Fruit fly (Drosophila melanogaster) whole organism, embryonic: ENCODE measurements around the gene rost.

Experiments used
- ATbp ChIP-seq: fragments of 200-800 bp; sonication (Bioruptor generic); optimal IDR thresholded peaks from 2 replicates; lab custom pipeline; 2017; ENCODE audit warnings: missing biosample characterization, mild to moderate bottlenecking, missing genetic modification characterization, missing genetic modification reagents
- Bdp1 ChIP-seq: fragments of 200-800 bp; sonication (Bioruptor generic); optimal IDR thresholded peaks from 3 replicates; lab custom pipeline; 2016; ENCODE audit warnings: missing biosample characterization, missing genetic modification characterization
- BtbVII ChIP-seq: fragments of 200-800 bp; sonication (Bioruptor generic); optimal IDR thresholded peaks from 3 replicates; lab custom pipeline; 2017; ENCODE audit warnings: missing biosample characterization, mild to moderate bottlenecking, missing genetic modification characterization
- CG11085 ChIP-seq: fragments of 200-800 bp; sonication (Bioruptor generic); IDR thresholded peaks from 2 replicates; pipeline ENCODE4 v1.3.6; 2022; ENCODE audit warnings: missing biosample characterization, missing genetic modification characterization
- CG11398 ChIP-seq: fragments of 200-800 bp; sonication (Bioruptor generic); optimal IDR thresholded peaks from 2 replicates; lab custom pipeline; 2016; ENCODE audit warnings: missing biosample characterization, missing genetic modification characterization
- CG11456 ChIP-seq: fragments of 200-800 bp; sonication (Bioruptor generic); IDR thresholded peaks from 3 replicates; pipeline ENCODE4 v1.3.6; 2022; ENCODE audit warnings: missing biosample characterization, missing genetic modification characterization
- CG13287 ChIP-seq: fragments of 200-800 bp; sonication (Bioruptor generic); IDR thresholded peaks from 2 replicates; pipeline ENCODE4 v1.3.6; 2022; ENCODE audit warnings: missing biosample characterization, missing genetic modification characterization; ENCODE audit not compliant: partially characterized antibody
- CG2120 ChIP-seq: fragments of 200-800 bp; sonication (Bioruptor generic); optimal IDR thresholded peaks from 3 replicates; lab custom pipeline; 2016; ENCODE audit warnings: missing biosample characterization, missing genetic modification characterization
- CG2202 ChIP-seq: fragments of 200-800 bp; sonication (Bioruptor generic); optimal IDR thresholded peaks from 2 replicates; lab custom pipeline; 2018; ENCODE audit warnings: missing biosample characterization, mild to moderate bottlenecking, missing genetic modification characterization
- CG2889 ChIP-seq: fragments of 200-800 bp; sonication (Bioruptor generic); IDR thresholded peaks from 3 replicates; pipeline ENCODE4 v1.3.6; 2022; ENCODE audit warnings: missing biosample characterization, missing genetic modification characterization
- CG3065 ChIP-seq: fragments of 200-800 bp; sonication (Bioruptor generic); optimal IDR thresholded peaks from 2 replicates; lab custom pipeline; 2016; ENCODE audit warnings: missing biosample characterization, missing genetic modification characterization
- CG32532 ChIP-seq: fragments of 200-800 bp; sonication (Bioruptor generic); IDR thresholded peaks from 2 replicates; pipeline ENCODE4 v1.3.6; 2022; ENCODE audit warnings: missing biosample characterization, missing genetic modification characterization
- CG4617 ChIP-seq: fragments of 200-800 bp; sonication (Bioruptor generic); optimal IDR thresholded peaks from 3 replicates; lab custom pipeline; 2016; ENCODE audit warnings: missing biosample characterization, missing genetic modification characterization, borderline replicate concordance
- CG6654 ChIP-seq: fragments of 200-800 bp; sonication (Bioruptor generic); optimal IDR thresholded peaks from 2 replicates; lab custom pipeline; 2017; ENCODE audit warnings: missing biosample characterization, mild to moderate bottlenecking, missing genetic modification characterization
- CG6765 ChIP-seq: fragments of 200-800 bp; sonication (Bioruptor generic); optimal IDR thresholded peaks from 3 replicates; lab custom pipeline; 2017; ENCODE audit warnings: missing biosample characterization, mild to moderate bottlenecking, missing genetic modification characterization
- CG7786 ChIP-seq: fragments of 200-800 bp; sonication (Bioruptor generic); optimal IDR thresholded peaks from 2 replicates; lab custom pipeline; 2016; ENCODE audit warnings: missing biosample characterization, missing genetic modification characterization
- CG8924 ChIP-seq: fragments of 200-800 bp; optimal IDR thresholded peaks from 3 replicates; lab custom pipeline; 2019; ENCODE audit warnings: missing biosample characterization, mild to moderate bottlenecking, missing genetic modification characterization, moderate library complexity
- Chrac-16 ChIP-seq: fragments of 200-800 bp; sonication (Bioruptor generic); optimal IDR thresholded peaks from 3 replicates; lab custom pipeline; 2016; ENCODE audit warnings: missing biosample characterization, missing genetic modification characterization
- Deaf1 ChIP-seq: fragments of 200-800 bp; optimal IDR thresholded peaks from 3 replicates; lab custom pipeline; 2019; ENCODE audit warnings: missing biosample characterization, mild to moderate bottlenecking, missing genetic modification characterization, moderate library complexity
- Dref ChIP-seq: fragments of 200-800 bp; sonication (Bioruptor generic); IDR thresholded peaks from 2 replicates; pipeline ENCODE4 v1.3.6; 2022; ENCODE audit warnings: missing biosample characterization, missing genetic modification characterization
- Fer1 ChIP-seq: fragments of 200-800 bp; sonication (Bioruptor generic); optimal IDR thresholded peaks from 2 replicates; lab custom pipeline; 2017; ENCODE audit warnings: missing biosample characterization, mild to moderate bottlenecking, missing genetic modification characterization
- Hsf ChIP-seq: fragments of 200-800 bp; sonication (Bioruptor generic); optimal IDR thresholded peaks from 3 replicates; lab custom pipeline; 2016; ENCODE audit warnings: missing biosample characterization, missing genetic modification characterization
- Lim3 ChIP-seq: fragments of 200-800 bp; sonication (Bioruptor generic); IDR thresholded peaks from 2 replicates; pipeline ENCODE4 v1.3.6; 2022; ENCODE audit warnings: missing biosample characterization, missing genetic modification characterization
- Lpt ChIP-seq: fragments of >200 bp; optimal IDR thresholded peaks from 2 replicates; lab custom pipeline; 2018; ENCODE audit warnings: missing biosample characterization, missing genetic modification characterization
- Opbp ChIP-seq: fragments of 200-800 bp; sonication (Bioruptor generic); IDR thresholded peaks from 3 replicates; pipeline ENCODE4 v1.3.6; 2022; ENCODE audit warnings: missing biosample characterization, missing genetic modification characterization; ENCODE audit not compliant: partially characterized antibody
- Optix ChIP-seq: fragments of 200-800 bp; sonication (Bioruptor generic); IDR thresholded peaks from 3 replicates; pipeline ENCODE4 v1.3.6; 2022; ENCODE audit warnings: missing biosample characterization, missing genetic modification characterization
- PHDP ChIP-seq: fragments of 200-800 bp; sonication (Bioruptor generic); optimal IDR thresholded peaks from 3 replicates; lab custom pipeline; 2018; ENCODE audit warnings: missing biosample characterization, mild to moderate bottlenecking, missing genetic modification characterization, moderate library complexity
- Pdp1 ChIP-seq, 2 experiments: fragments of 200-800 bp; sonication (Bioruptor generic); optimal IDR thresholded peaks; 3 replicates each; lab custom pipeline; 2016; ENCODE audit warnings: missing biosample characterization in 2 of 2, missing genetic modification characterization in 2 of 2, mild to moderate bottlenecking in 1 of 2, moderate library complexity in 1 of 2
- Tbp ChIP-seq: fragments of >200 bp; optimal IDR thresholded peaks from 2 replicates; lab custom pipeline; 2018; ENCODE audit warnings: missing biosample characterization, missing genetic modification characterization
- Vsx1 ChIP-seq: fragments of 200-800 bp; sonication (Bioruptor generic); optimal IDR thresholded peaks from 2 replicates; lab custom pipeline; 2017; ENCODE audit warnings: missing biosample characterization, mild to moderate bottlenecking, missing genetic modification characterization, missing genetic modification reagents
- Xrp1 ChIP-seq: fragments of 200-800 bp; sonication (Bioruptor generic); IDR thresholded peaks from 2 replicates; pipeline ENCODE4 v1.3.6; 2022; ENCODE audit warnings: missing biosample characterization, missing genetic modification characterization
- az2 ChIP-seq: fragments of 200-800 bp; sonication (Bioruptor generic); optimal IDR thresholded peaks from 3 replicates; lab custom pipeline; 2016; ENCODE audit warnings: missing biosample characterization, missing genetic modification characterization
- cg ChIP-seq: fragments of 200-800 bp; sonication (Bioruptor generic); optimal IDR thresholded peaks from 3 replicates; lab custom pipeline; 2019; ENCODE audit warnings: missing biosample characterization, mild to moderate bottlenecking, missing genetic modification characterization, moderate library complexity
- esg ChIP-seq: fragments of 200-800 bp; sonication (Bioruptor generic); conservative IDR thresholded peaks from 2 replicates; pipeline ENCODE4 v1.3.6; 2022; ENCODE audit warnings: missing biosample characterization, missing genetic modification characterization
- ewg ChIP-seq: fragments of 200-800 bp; sonication (Bioruptor generic); optimal IDR thresholded peaks from 3 replicates; lab custom pipeline; 2017; ENCODE audit warnings: mild to moderate bottlenecking, missing biosample characterization, missing genetic modification reagents, missing genetic modification characterization
- fd3F ChIP-seq: fragments of 200-800 bp; sonication (Bioruptor generic); optimal IDR thresholded peaks from 2 replicates; lab custom pipeline; 2018; ENCODE audit warnings: missing biosample characterization, mild to moderate bottlenecking, missing genetic modification characterization, moderate library complexity
- gcm2 ChIP-seq: fragments of 200-800 bp; sonication (Bioruptor generic); optimal IDR thresholded peaks from 2 replicates; lab custom pipeline; 2016; ENCODE audit warnings: missing biosample characterization, missing genetic modification characterization
- grau ChIP-seq: fragments of 200-800 bp; optimal IDR thresholded peaks from 3 replicates; lab custom pipeline; 2019; ENCODE audit warnings: missing biosample characterization, mild to moderate bottlenecking, missing genetic modification characterization, moderate library complexity
- gt ChIP-seq: fragments of 200-800 bp; sonication (Bioruptor generic); IDR thresholded peaks from 2 replicates; pipeline ENCODE4 v1.3.6; 2022; ENCODE audit warnings: missing biosample characterization, missing genetic modification characterization
- kay ChIP-seq: fragments of 200-800 bp; sonication (Bioruptor generic); optimal IDR thresholded peaks from 2 replicates; lab custom pipeline; 2016; ENCODE audit warnings: missing biosample characterization, missing genetic modification characterization
- lmd ChIP-seq: fragments of 200-800 bp; sonication (Bioruptor generic); IDR thresholded peaks from 2 replicates; pipeline ENCODE4 v1.3.6; 2022; ENCODE audit warnings: missing biosample characterization, missing genetic modification characterization
- lola ChIP-seq, 3 experiments: fragments of >200 bp in 2 of 3; fragments of 200-800 bp in 1 of 3; sonication (Bioruptor generic) in 1 of 3; optimal IDR thresholded peaks; 2 replicates each; lab custom pipeline; 2017 to 2019; ENCODE audit warnings: missing biosample characterization in 3 of 3, missing genetic modification characterization in 3 of 3, mild to moderate bottlenecking in 1 of 3, moderate library complexity in 1 of 3
- lov ChIP-seq, 2 experiments: fragments of 200-800 bp in 1 of 2; fragments of >200 bp in 1 of 2; sonication (Bioruptor generic) in 1 of 2; IDR thresholded peaks in 1 of 2; optimal IDR thresholded peaks in 1 of 2; 2 replicates in 1 of 2; 3 replicates in 1 of 2; pipeline versions ENCODE4 v1.3.6 to Lab custom; 2017 to 2022; ENCODE audit warnings: missing biosample characterization in 1 of 2, missing genetic modification characterization in 1 of 2
- pum ChIP-seq: fragments of 200-800 bp; sonication (Bioruptor generic); optimal IDR thresholded peaks from 2 replicates; lab custom pipeline; 2016; ENCODE audit warnings: missing biosample characterization, missing genetic modification characterization
- schlank ChIP-seq: fragments of 200-800 bp; sonication (Bioruptor generic); optimal IDR thresholded peaks from 2 replicates; lab custom pipeline; 2018; ENCODE audit warnings: missing biosample characterization, mild to moderate bottlenecking, missing genetic modification characterization
- tap ChIP-seq: fragments of 200-800 bp; optimal IDR thresholded peaks from 3 replicates; lab custom pipeline; 2019; ENCODE audit warnings: missing biosample characterization, mild to moderate bottlenecking, missing genetic modification characterization, moderate library complexity
- trh ChIP-seq: fragments of 200-800 bp; sonication (Bioruptor generic); optimal IDR thresholded peaks from 2 replicates; lab custom pipeline; 2016; ENCODE audit warnings: missing biosample characterization, missing genetic modification characterization
- wek ChIP-seq: fragments of 200-800 bp; sonication (Bioruptor generic); optimal IDR thresholded peaks from 3 replicates; lab custom pipeline; 2018; ENCODE audit warnings: missing biosample characterization, mild to moderate bottlenecking, missing genetic modification characterization, moderate library complexity

rost gene

dm6 chr2L:8952194-8953037, 36.9 kb downstream of the rost start (continued):
- TF ChIP-seq lov (optimal IDR thresholded peaks at IDR 0.05; lab: Kevin White, UChicago): no peak
- no peak; the same call in 2 of the 3 replicates for TF ChIP-seq lov (GFP tag; IDR thresholded peaks at IDR 0.05; lab: Robert Waterston, UW)
- peak; percentile 12 for TF ChIP-seq CG11398 (GFP tag; lab: Kevin White, UChicago)
- no peak for TF ChIP-seq CG2889 (GFP tag; lab: Robert Waterston, UW)
- TF ChIP-seq CG11085 (GFP tag; lab: Robert Waterston, UW): peak; percentile 31; the same call in 1 of the 2 replicates
- peak; percentile 76; the same call in 2 of the 3 replicates for TF ChIP-seq Opbp (GFP tag; lab: Robert Waterston, UW)
- TF ChIP-seq schlank (tag; lab: Kevin White, UChicago): peak; percentile 5
- TF ChIP-seq CG3065 (GFP tag; lab: Kevin White, UChicago): peak; percentile 30
- no peak for TF ChIP-seq Tbp (GFP tag; lab: Kevin White, UChicago)
- TF ChIP-seq Deaf1: no peak
- TF ChIP-seq Lpt (GFP tag; lab: Kevin White, UChicago): no peak
- TF ChIP-seq cg (GFP tag; lab: Kevin White, UChicago): no peak
- TF ChIP-seq Optix (GFP tag; lab: Robert Waterston, UW): 0 out of 3 replicates have a peak, but pooled peaks have one; percentile 26
- peak; percentile 68 for TF ChIP-seq CG7786 (GFP tag; lab: Kevin White, UChicago)
- peak; percentile 33 for TF ChIP-seq Fer1
- TF ChIP-seq CG11456: no peak
- TF ChIP-seq az2: peak; percentile 15
- peak; percentile 47 for TF ChIP-seq grau
- TF ChIP-seq Pdp1 (GFP tag; optimal IDR thresholded peaks at IDR 0.05; lab: Kevin White, UChicago): peak; percentile 7 to 25
- peak; percentile 30 for TF ChIP-seq kay (GFP tag; lab: Kevin White, UChicago)
- TF ChIP-seq CG6765 (GFP tag; lab: Kevin White, UChicago): no peak
- TF ChIP-seq Dref (GFP tag; lab: Robert Waterston, UW): no peak
- TF ChIP-seq trh (GFP tag; lab: Kevin White, UChicago): no peak
- TF ChIP-seq Hsf (GFP tag; lab: Kevin White, UChicago): peak; percentile 28
- peak; percentile 46; the same call in 1 of the 2 replicates for TF ChIP-seq CG13287
- peak; percentile 27 for TF ChIP-seq CG2202 (tag; lab: Kevin White, UChicago)
- peak; percentile 61; the same call in 1 of the 2 replicates for TF ChIP-seq Xrp1 (GFP tag; lab: Robert Waterston, UW)
- TF ChIP-seq Lim3 (GFP tag; lab: Robert Waterston, UW): no peak
- peak; percentile 60 for TF ChIP-seq lmd (GFP tag; lab: Robert Waterston, UW)
- TF ChIP-seq CG2120 (GFP tag; lab: Kevin White, UChicago): peak; percentile 72
- TF ChIP-seq pum (GFP tag; lab: Kevin White, UChicago): peak; percentile 36
- no peak for TF ChIP-seq Vsx1
- TF ChIP-seq gt (GFP tag; lab: Robert Waterston, UW): no peak
- TF ChIP-seq CG6654 (GFP tag; lab: Kevin White, UChicago): no peak
- TF ChIP-seq CG32532 (GFP tag; lab: Robert Waterston, UW): peak; percentile 70
- TF ChIP-seq CG8924 (tag; lab: Kevin White, UChicago): peak; percentile 34
- TF ChIP-seq Chrac-16 (GFP tag; lab: Kevin White, UChicago): peak; percentile 55
- peak in 1 of 3 experiments; percentile 19 for TF ChIP-seq lola (GFP tag; optimal IDR thresholded peaks at IDR 0.05; lab: Kevin White, UChicago)
- TF ChIP-seq tap (tag; lab: Kevin White, UChicago): no peak
- TF ChIP-seq BtbVII (GFP tag; lab: Kevin White, UChicago): peak; percentile 11
- peak; percentile 11 for TF ChIP-seq gcm2
- TF ChIP-seq CG4617: no peak
- peak; percentile 48 for TF ChIP-seq PHDP
- TF ChIP-seq fd3F (GFP tag; lab: Kevin White, UChicago): no peak
- TF ChIP-seq ewg (GFP tag; lab: Kevin White, UChicago): no peak
- no peak; the same call in 1 of the 2 replicates for TF ChIP-seq esg (GFP tag; lab: Robert Waterston, UW)
- TF ChIP-seq ATbp (GFP tag; lab: Kevin White, UChicago): peak; percentile 14
- peak; percentile 10 for TF ChIP-seq wek
- no peak for TF ChIP-seq Bdp1 (GFP tag; lab: Kevin White, UChicago)
